Fruit fly (Drosophila melanogaster) whole organism, embryonic: ENCODE results near the gene Spf45.

Source experiments
- CG2199 ChIP-seq: fragments of 200-800 bp; sonication (Bioruptor generic); IDR thresholded peaks from 3 replicates; pipeline ENCODE4 v1.3.6; 2022; ENCODE audit warnings: missing biosample characterization, missing genetic modification characterization
- CG4730 ChIP-seq: fragments of 200-800 bp; sonication (Bioruptor generic); IDR thresholded peaks from 2 replicates; pipeline ENCODE4 v1.3.6; 2022; ENCODE audit warnings: missing biosample characterization, missing genetic modification characterization
- CG8089 ChIP-seq: fragments of 200-800 bp; sonication (Bioruptor generic); optimal IDR thresholded peaks from 3 replicates; lab custom pipeline; 2016; ENCODE audit warnings: missing biosample characterization, missing genetic modification characterization
- D19B ChIP-seq: fragments of 200-800 bp; sonication (Bioruptor generic); optimal IDR thresholded peaks from 2 replicates; lab custom pipeline; 2017; ENCODE audit warnings: missing biosample characterization, mild to moderate bottlenecking, missing genetic modification characterization
- E2f1 ChIP-seq: fragments of 200-800 bp; sonication (Bioruptor generic); IDR thresholded peaks from 2 replicates; pipeline ENCODE4 v1.3.6; 2022; ENCODE audit warnings: missing biosample characterization, missing genetic modification characterization
- HLH4C ChIP-seq: fragments of 200-800 bp; sonication (Bioruptor generic); IDR thresholded peaks from 3 replicates; pipeline ENCODE4 v1.3.6; 2022; ENCODE audit warnings: missing biosample characterization, missing genetic modification characterization; ENCODE audit not compliant: partially characterized antibody
- mld ChIP-seq: fragments of 200-800 bp; sonication (Bioruptor generic); IDR thresholded peaks from 3 replicates; pipeline ENCODE4 v1.3.6; 2022; ENCODE audit warnings: missing biosample characterization, missing genetic modification characterization; ENCODE audit not compliant: partially characterized antibody
- nerfin-2 ChIP-seq: fragments of 200-800 bp; sonication (Bioruptor generic); IDR thresholded peaks from 2 replicates; pipeline ENCODE4 v1.3.6; 2022; ENCODE audit warnings: missing biosample characterization, missing genetic modification characterization; ENCODE audit not compliant: partially characterized antibody

Spf45 gene

dm6 chr2L:23023893-23024292 is 44.3 kb downstream of the Spf45 start:
- TF ChIP-seq HLH4C (GFP tag; lab: Robert Waterston, UW) = peak; percentile 91; the same call in 2 of the 3 replicates
- TF ChIP-seq CG2199 (GFP tag; lab: Robert Waterston, UW) = 0 out of 3 replicates have a peak, but pooled peaks have one; percentile 46
- peak; percentile 89; the same call in 1 of the 2 replicates for TF ChIP-seq nerfin-2
- peak; percentile 59 for TF ChIP-seq D19B (GFP tag; lab: Kevin White, UChicago)
- peak; percentile 84 for TF ChIP-seq CG8089 (GFP tag; lab: Kevin White, UChicago)
- no peak for TF ChIP-seq E2f1 (GFP tag; lab: Robert Waterston, UW)
- peak; percentile 62; the same call in 2 of the 3 replicates for TF ChIP-seq mld (GFP tag; lab: Robert Waterston, UW)
- no peak for TF ChIP-seq CG4730 (GFP tag; lab: Robert Waterston, UW)
